Worm (Caenorhabditis elegans) whole organism, late embryonic: ENCODE measurements around the gene F26D2.14.

ENCODE experiments used
- C08G9.2 ChIP-seq: sonication (generic microtip); optimal IDR thresholded peaks from 2 replicates; lab custom pipeline; 2016; ENCODE audit warnings: mild to moderate bottlenecking, missing genetic modification characterization, moderate library complexity, missing compliant biosample characterization
- K09A11.1 ChIP-seq: sonication (generic microtip); optimal IDR thresholded peaks from 2 replicates; lab custom pipeline; 2017; ENCODE audit warnings: antibody characterized with exemption, mild to moderate bottlenecking, missing genetic modification characterization, missing compliant biosample characterization; ENCODE audit not compliant: insufficient read depth
- ama-1 ChIP-seq: fragments of 150-350 bp; optimal IDR thresholded peaks from 2 replicates; lab custom pipeline; 2014
- ceh-19 ChIP-seq: fragments of 200-800 bp; sonication (Bioruptor generic); optimal IDR thresholded peaks from 2 replicates; lab custom pipeline; 2018; ENCODE audit warnings: mild to moderate bottlenecking, missing genetic modification characterization, missing compliant biosample characterization
- ceh-2 ChIP-seq: sonication (generic microtip); optimal IDR thresholded peaks from 2 replicates; lab custom pipeline; 2016; ENCODE audit warnings: missing genotype, missing genetic modification characterization, missing compliant biosample characterization
- ceh-6 ChIP-seq: fragments of 200-800 bp; sonication (Bioruptor generic); optimal IDR thresholded peaks from 2 replicates; lab custom pipeline; 2018; ENCODE audit warnings: mild to moderate bottlenecking, missing genetic modification characterization, missing compliant biosample characterization
- eyg-1 ChIP-seq: sonication (generic microtip); optimal IDR thresholded peaks from 2 replicates; lab custom pipeline; 2016; ENCODE audit warnings: missing genotype, missing genetic modification characterization, missing compliant biosample characterization
- fkh-10 ChIP-seq: fragments of 150-350 bp; optimal IDR thresholded peaks from 2 replicates; lab custom pipeline; 2014; ENCODE audit warnings: missing biosample characterization, missing genetic modification reagents, missing genetic modification characterization
- nfya-1 ChIP-seq: sonication (generic microtip); optimal IDR thresholded peaks from 2 replicates; lab custom pipeline; 2017; ENCODE audit warnings: missing genetic modification characterization, mild to moderate bottlenecking, missing compliant biosample characterization, antibody characterized with exemption, moderate library complexity
- nhr-11 ChIP-seq: fragments of 150-350 bp; optimal IDR thresholded peaks from 2 replicates; lab custom pipeline; 2014; ENCODE audit warnings: missing biosample characterization, missing genetic modification characterization
- pha-4 ChIP-seq: fragments of 150-350 bp; optimal IDR thresholded peaks from 2 replicates; lab custom pipeline; 2018; ENCODE audit warnings: missing biosample characterization, missing genetic modification reagents, missing genetic modification characterization
- sox-4 ChIP-seq: sonication (generic microtip); optimal IDR thresholded peaks from 2 replicates; lab custom pipeline; 2017; ENCODE audit warnings: mild to moderate bottlenecking, missing genetic modification characterization, inconsistent platforms, missing compliant biosample characterization
- syd-9 ChIP-seq: sonication (generic microtip); optimal IDR thresholded peaks from 2 replicates; lab custom pipeline; 2016; ENCODE audit warnings: mild to moderate bottlenecking, missing genetic modification characterization, moderate library complexity, missing compliant biosample characterization

DNA sequence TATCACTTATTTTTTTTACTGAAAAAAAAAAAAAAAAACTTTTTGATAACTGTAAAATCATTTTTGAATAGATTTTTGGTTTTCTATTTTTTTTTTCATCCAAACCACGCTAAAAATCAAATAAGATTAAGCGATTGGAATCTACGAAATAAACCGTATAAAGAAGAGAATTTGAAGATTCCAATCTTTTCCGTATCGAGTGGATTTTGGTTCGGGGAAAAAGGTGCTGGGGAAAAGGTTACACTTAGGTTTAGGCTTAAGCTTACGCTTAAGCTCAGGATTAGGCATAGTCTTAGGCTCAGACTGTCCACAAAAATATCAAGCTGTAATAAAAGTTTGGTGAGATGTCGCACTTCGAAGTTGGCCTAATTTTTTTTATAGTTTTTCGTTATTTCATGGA lies 39.9 kb upstream of the F26D2.14 start, which contains the start of gene F13A7.12:
- TF ChIP-seq K09A11.1 (tag; lab: Kevin White, UChicago) = no peak
- TF ChIP-seq ceh-2 (tag; lab: Kevin White, UChicago) = no peak
- no peak for TF ChIP-seq C08G9.2 (tag; lab: Kevin White, UChicago)
- no peak for TF ChIP-seq ama-1 (lab: Kevin White, UChicago)
- TF ChIP-seq eyg-1 (tag; lab: Kevin White, UChicago) = no peak
- TF ChIP-seq pha-4 (tag; lab: Kevin White, UChicago) = no peak
- no peak for TF ChIP-seq ceh-6 (GFP tag; lab: Kevin White, UChicago)
- TF ChIP-seq sox-4 = no peak
- no peak for TF ChIP-seq nfya-1 (tag; lab: Kevin White, UChicago)
- no peak for TF ChIP-seq syd-9 (tag; lab: Kevin White, UChicago)
- TF ChIP-seq nhr-11 (tag; lab: Kevin White, UChicago) = no peak
- TF ChIP-seq ceh-19 (GFP tag; lab: Kevin White, UChicago) = no peak
- TF ChIP-seq fkh-10 (GFP tag; lab: Kevin White, UChicago) = no peak
